Fruit fly (Drosophila melanogaster): ENCODE results near the gene Cpr76Bd.

The Cpr76Bd gene

DNA sequence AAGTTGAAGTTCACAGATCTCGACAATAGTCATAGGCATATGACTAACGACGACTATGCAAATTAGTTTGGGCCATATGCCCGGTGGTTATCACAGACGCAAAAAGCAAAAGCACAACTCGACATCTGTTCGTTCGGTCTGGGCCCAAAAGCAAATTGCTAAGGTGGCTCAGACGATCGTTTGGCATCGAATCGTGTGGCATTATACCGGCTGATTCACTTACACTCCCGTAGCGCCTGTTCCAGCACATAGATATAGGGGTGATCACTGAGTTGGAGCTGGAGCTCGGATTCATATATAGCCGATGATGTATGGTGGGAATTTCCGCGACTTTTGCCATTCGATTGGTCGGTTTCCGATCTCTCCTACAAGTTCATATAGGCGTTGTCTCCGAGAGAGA lies 33.6 kb downstream of the Cpr76Bd start:
- no peak for TF ChIP-seq chm (GFP tag; IDR thresholded peaks at IDR 0.05)
- TF ChIP-seq CG13894 (tag; optimal IDR thresholded peaks at IDR 0.05), result peak; percentile 100
- 0 out of 3 replicates have a peak, but pooled peaks have one; percentile 34 for TF ChIP-seq CG6175 (GFP tag; IDR thresholded peaks at IDR 0.05)
- TF ChIP-seq CG10543 (GFP tag; optimal IDR thresholded peaks at IDR 0.05), result peak; percentile 3
- TF ChIP-seq mirr (GFP tag; optimal IDR thresholded peaks at IDR 0.05), result no peak
- peak; percentile 53 for TF ChIP-seq Ets65A (GFP tag)
- TF ChIP-seq D (optimal IDR thresholded peaks at IDR 0.05), result peak; percentile 20
- no peak for TF ChIP-seq D (GFP tag; optimal IDR thresholded peaks at IDR 0.05)
- no peak for TF ChIP-seq cg (GFP tag; optimal IDR thresholded peaks at IDR 0.05)
- peak; percentile 75 for TF ChIP-seq CG12769 (tag; optimal IDR thresholded peaks at IDR 0.05)
- no peak for TF ChIP-seq slp2 (GFP tag; optimal IDR thresholded peaks at IDR 0.05)
- peak; percentile 11 for TF ChIP-seq Nf-YB (GFP tag; optimal IDR thresholded peaks at IDR 0.05)
- 0 out of 3 replicates have a peak, but pooled peaks have one; percentile 37 for TF ChIP-seq Dbx (GFP tag; IDR thresholded peaks at IDR 0.05)
- TF ChIP-seq Deaf1 (tag; optimal IDR thresholded peaks at IDR 0.05), result peak; percentile 16
- peak; percentile 31 for TF ChIP-seq abd-A (tag; optimal IDR thresholded peaks at IDR 0.05)
- peak; percentile 71; the same call in 1 of the 3 replicates for TF ChIP-seq CG2199 (GFP tag; IDR thresholded peaks at IDR 0.05)
- TF ChIP-seq vvl (GFP tag; IDR thresholded peaks at IDR 0.05), result peak; percentile 68
- TF ChIP-seq so (GFP tag; IDR thresholded peaks at IDR 0.05), result peak; percentile 24; the same call in 1 of the 3 replicates
- TF ChIP-seq chinmo (GFP tag; IDR thresholded peaks at IDR 0.05; ENCODE audit: partially characterized antibody), result peak; percentile 69; the same call in 1 of the 4 replicates
- TF ChIP-seq Med (GFP tag), result peak; percentile 48

DNA sequence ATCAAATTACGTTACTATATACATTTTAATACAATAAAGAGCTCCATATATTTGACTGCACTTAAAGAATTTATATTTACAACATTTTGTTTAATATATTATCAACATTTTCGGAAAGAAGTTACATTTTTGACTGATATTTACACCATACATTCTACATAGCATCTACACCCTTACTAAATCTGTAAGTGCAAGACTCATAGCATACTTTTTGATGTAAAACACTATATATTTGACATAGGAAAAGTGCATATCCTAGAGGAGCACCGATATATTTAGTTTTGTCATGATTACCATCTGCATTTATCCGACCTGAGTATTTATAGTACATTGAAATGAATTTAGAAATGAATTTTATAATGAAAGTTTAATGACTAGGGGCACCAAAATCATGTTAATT lies 36.5 kb downstream of the Cpr76Bd start:
- TF ChIP-seq CTCF (GFP tag; optimal IDR thresholded peaks at IDR 0.05) (peak; percentile 69), grn (GFP tag; optimal IDR thresholded peaks at IDR 0.05) (no peak), CG42726 (GFP tag; IDR thresholded peaks at IDR 0.05; ENCODE audit: partially characterized antibody) (0 out of 2 replicates have a peak, but pooled peaks have one; percentile 12), sc (optimal IDR thresholded peaks at IDR 0.05) (no peak), sc (GFP tag; optimal IDR thresholded peaks at IDR 0.05) (no peak), Optix (GFP tag; IDR thresholded peaks at IDR 0.05) (no peak), sob (GFP tag; IDR thresholded peaks at IDR 0.05) (no peak), CG2199 (GFP tag; IDR thresholded peaks at IDR 0.05) (peak; percentile 68; the same call in 1 of the 3 replicates), Bgb (GFP tag; IDR thresholded peaks at IDR 0.05; ENCODE audit: partially characterized antibody) (peak; percentile 54), knrl (GFP tag; IDR thresholded peaks at IDR 0.05; ENCODE audit: partially characterized antibody) (peak; percentile 55), HLH4C (GFP tag; IDR thresholded peaks at IDR 0.05; ENCODE audit: partially characterized antibody) (no peak), h (optimal IDR thresholded peaks at IDR 0.05) (no peak), dimm (GFP tag; IDR thresholded peaks at IDR 0.05) (no peak), CG3726 (GFP tag; IDR thresholded peaks at IDR 0.05) (no peak), CG1603 (tag; optimal IDR thresholded peaks at IDR 0.05) (peak; percentile 9), bab2 (GFP tag; optimal IDR thresholded peaks at IDR 0.05) (no peak), mirr (GFP tag; optimal IDR thresholded peaks at IDR 0.05) (no peak), nmo (GFP tag; optimal IDR thresholded peaks at IDR 0.05) (no peak), stwl (tag; optimal IDR thresholded peaks at IDR 0.05) (peak; percentile 14), Dref (GFP tag; IDR thresholded peaks at IDR 0.05) (no peak), Poxn (GFP tag; IDR thresholded peaks at IDR 0.05) (no peak), inv (GFP tag; IDR thresholded peaks at IDR 0.05; ENCODE audit: partially characterized antibody) (no peak), amos (GFP tag; IDR thresholded peaks at IDR 0.05; ENCODE audit: partially characterized antibody) (peak; percentile 60; the same call in 1 of the 2 replicates), Ets97D (GFP tag; optimal IDR thresholded peaks at IDR 0.05) (no peak), jigr1 (GFP tag; IDR thresholded peaks at IDR 0.05) (no peak)
